Fruit fly (Drosophila melanogaster): Measurements from ENCODE around the gene CG33270.
A peak's percentile ranks its signal among the peaks of the same experiment; 100 is the strongest.

The CG33270 gene

dm6 chr3L:11609153-11609809 is 30.9 kb upstream of the CG33270 start, which contains the start of gene Duba (continued):
- TF ChIP-seq ssp (GFP tag; IDR thresholded peaks at IDR 0.05) (peak; percentile 95), pfk (GFP tag; optimal IDR thresholded peaks at IDR 0.05) (peak; percentile 91), Sry-δ (GFP tag; optimal IDR thresholded peaks at IDR 0.05) (peak; percentile 46), CG6854 (GFP tag; optimal IDR thresholded peaks at IDR 0.05) (no peak), CG15073 (GFP tag; optimal IDR thresholded peaks at IDR 0.05) (no peak), CG18764 (GFP tag; optimal IDR thresholded peaks at IDR 0.05) (no peak), tgo (GFP tag; IDR thresholded peaks at IDR 0.05) (no peak), CG11695 (GFP tag; IDR thresholded peaks at IDR 0.05) (no peak), pan (optimal IDR thresholded peaks at IDR 0.05) (no peak), pan (GFP tag; optimal IDR thresholded peaks at IDR 0.05 in 1 of 2, IDR thresholded peaks at IDR 0.05 in 1 of 2) (no peak), CG14050 (GFP tag; IDR thresholded peaks at IDR 0.05) (no peak), gce (GFP tag; IDR thresholded peaks at IDR 0.05) (no peak), CG4282 (GFP tag; optimal IDR thresholded peaks at IDR 0.05) (no peak), CG2116 (GFP tag; optimal IDR thresholded peaks at IDR 0.05) (peak; percentile 89), Hey (tag; optimal IDR thresholded peaks at IDR 0.05) (no peak), chm (GFP tag; IDR thresholded peaks at IDR 0.05) (no peak), repo (GFP tag; optimal IDR thresholded peaks at IDR 0.05) (no peak), CG17829 (tag; optimal IDR thresholded peaks at IDR 0.05) (no peak), Vsx1 (GFP tag; optimal IDR thresholded peaks at IDR 0.05) (no peak), schlank (tag; optimal IDR thresholded peaks at IDR 0.05) (no peak), ato (GFP tag; IDR thresholded peaks at IDR 0.05; ENCODE audit: partially characterized antibody) (no peak), CG15696 (tag; optimal IDR thresholded peaks at IDR 0.05) (no peak), CkIIα-i1 (GFP tag; IDR thresholded peaks at IDR 0.05) (no peak), Xrp1 (GFP tag; IDR thresholded peaks at IDR 0.05) (no peak), croc (GFP tag; conservative IDR thresholded peaks at IDR 0.05) (no peak), Dref (GFP tag; IDR thresholded peaks at IDR 0.05) (no peak), Pdp1 (GFP tag; optimal IDR thresholded peaks at IDR 0.05) (peak in 1 of 2 experiments; percentile 72), CG17186 (GFP tag; optimal IDR thresholded peaks at IDR 0.05) (no peak), CG17802 (tag; optimal IDR thresholded peaks at IDR 0.05) (peak; percentile 72), ken (GFP tag; IDR thresholded peaks at IDR 0.05) (no peak), CG15011 (GFP tag; optimal IDR thresholded peaks at IDR 0.05) (no peak), CTCF (GFP tag; optimal IDR thresholded peaks at IDR 0.05) (peak; percentile 73), Ssrp (tag; optimal IDR thresholded peaks at IDR 0.05) (no peak), Sox100B (GFP tag; optimal IDR thresholded peaks at IDR 0.05) (no peak), grn (GFP tag; optimal IDR thresholded peaks at IDR 0.05) (no peak), CG12155 (GFP tag; optimal IDR thresholded peaks at IDR 0.05) (no peak), CG3847 (GFP tag; IDR thresholded peaks at IDR 0.05) (no peak), dimm (GFP tag; IDR thresholded peaks at IDR 0.05) (no peak), slou (GFP tag; optimal IDR thresholded peaks at IDR 0.05) (no peak), CG8388 (GFP tag; optimal IDR thresholded peaks at IDR 0.05) (no peak), Blimp-1 (GFP tag; optimal IDR thresholded peaks at IDR 0.05) (no peak), Meics (GFP tag; optimal IDR thresholded peaks at IDR 0.05) (peak; percentile 98), CG15269 (tag; optimal IDR thresholded peaks at IDR 0.05) (no peak), Dfd (GFP tag; optimal IDR thresholded peaks at IDR 0.05) (peak in 1 of 2 experiments; percentile 31), knrl (GFP tag; IDR thresholded peaks at IDR 0.05; ENCODE audit: partially characterized antibody) (0 out of 3 replicates have a peak, but pooled peaks have one; percentile 6), Hr78 (GFP tag; optimal IDR thresholded peaks at IDR 0.05) (no peak), CG2875 (GFP tag; optimal IDR thresholded peaks at IDR 0.05) (no peak), run (tag; optimal IDR thresholded peaks at IDR 0.05) (no peak), CG14667 (GFP tag; IDR thresholded peaks at IDR 0.05) (no peak), Bteb2 (GFP tag; optimal IDR thresholded peaks at IDR 0.05) (no peak), fd64A (GFP tag; optimal IDR thresholded peaks at IDR 0.05) (no peak)

All from whole organism, embryonic.